Worm (Caenorhabditis elegans): Measurements from ENCODE around the gene ruvb-2.

ruvb-2 gene

DNA sequence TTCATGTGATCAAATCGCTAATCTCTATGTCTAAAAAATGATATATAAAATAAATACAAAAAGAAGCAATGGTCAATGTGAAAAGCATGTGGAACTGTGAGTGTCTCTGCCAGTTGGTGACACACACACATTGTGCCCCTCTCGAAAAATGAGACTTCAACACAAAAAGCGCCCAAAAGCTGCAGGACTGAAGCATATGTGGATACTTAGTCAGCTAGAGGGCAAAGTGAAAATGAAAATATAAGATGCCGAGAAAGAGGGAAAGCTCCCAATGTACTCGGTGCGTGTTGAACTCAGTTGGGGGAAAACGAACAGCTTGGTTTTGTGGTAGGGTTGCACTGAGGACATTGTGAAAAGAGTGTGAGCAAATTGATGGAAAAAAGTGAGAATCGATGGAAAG is 38.0 kb downstream of the ruvb-2 start (continued):
- peak; percentile 67 for TF ChIP-seq zag-1 (tag; optimal IDR thresholded peaks at IDR 0.05)
- TF ChIP-seq nhr-21 (tag; optimal IDR thresholded peaks at IDR 0.05) = peak; percentile 24
- peak; percentile 42 for TF ChIP-seq nhr-6 (tag; optimal IDR thresholded peaks at IDR 0.05)
- TF ChIP-seq unc-62 (GFP tag; optimal IDR thresholded peaks at IDR 0.05) = no peak
- peak; percentile 60 for TF ChIP-seq C34F6.9 (tag; optimal IDR thresholded peaks at IDR 0.05)
- peak in 1 of 2 experiments; percentile 75 for TF ChIP-seq lsy-2 (tag; optimal IDR thresholded peaks at IDR 0.05)
- peak; percentile 3 for TF ChIP-seq snpc-4 (tag; optimal IDR thresholded peaks at IDR 0.05)
- peak; percentile 89 for TF ChIP-seq F13H6.1 (tag; optimal IDR thresholded peaks at IDR 0.05)
- TF ChIP-seq egl-27 (tag; optimal IDR thresholded peaks at IDR 0.05) = peak; percentile 71
- TF ChIP-seq skn-1 (tag; optimal IDR thresholded peaks at IDR 0.05) = no peak
- TF ChIP-seq sem-4 (tag; optimal IDR thresholded peaks at IDR 0.05) = peak; percentile 53
- TF ChIP-seq ceh-16 (tag; optimal IDR thresholded peaks at IDR 0.05) = no peak

DNA sequence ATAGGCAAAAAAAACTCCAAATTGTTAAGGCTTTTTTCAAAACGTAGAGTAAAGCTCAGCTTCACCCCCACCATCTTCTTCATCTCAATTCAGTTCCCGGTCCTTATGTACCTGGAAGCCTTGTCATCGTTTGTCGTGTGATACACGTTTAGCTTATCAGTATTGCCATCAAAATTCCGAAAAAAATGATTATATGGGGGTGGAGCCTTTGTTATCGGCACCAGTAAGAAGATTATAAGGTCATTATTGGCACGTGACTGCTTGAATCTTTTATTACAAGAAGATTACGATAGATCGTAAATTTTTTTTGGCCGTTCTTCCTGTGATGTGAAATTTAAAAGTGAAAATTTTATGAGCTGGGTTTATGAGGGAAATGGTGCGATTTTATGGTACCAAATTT is 38.8 kb downstream of the ruvb-2 start:
- peak; percentile 87 for TF ChIP-seq fos-1 (tag; optimal IDR thresholded peaks at IDR 0.05)
- TF ChIP-seq snpc-4 (tag; optimal IDR thresholded peaks at IDR 0.05) = no peak
- TF ChIP-seq crh-2 (tag; optimal IDR thresholded peaks at IDR 0.05) = peak; percentile 33
- TF ChIP-seq F13H6.1 (tag; optimal IDR thresholded peaks at IDR 0.05) = peak; percentile 0
- TF ChIP-seq nhr-10 (tag; optimal IDR thresholded peaks at IDR 0.05) = no peak
- TF ChIP-seq gmeb-1 (tag; optimal IDR thresholded peaks at IDR 0.05) = peak; percentile 42
- peak; percentile 19 for TF ChIP-seq sma-3 (GFP tag; optimal IDR thresholded peaks at IDR 0.05)
- peak; percentile 86 for TF ChIP-seq sma-9 (GFP tag; optimal IDR thresholded peaks at IDR 0.05)
- TF ChIP-seq sma-9 (tag; optimal IDR thresholded peaks at IDR 0.05) = no peak

DNA sequence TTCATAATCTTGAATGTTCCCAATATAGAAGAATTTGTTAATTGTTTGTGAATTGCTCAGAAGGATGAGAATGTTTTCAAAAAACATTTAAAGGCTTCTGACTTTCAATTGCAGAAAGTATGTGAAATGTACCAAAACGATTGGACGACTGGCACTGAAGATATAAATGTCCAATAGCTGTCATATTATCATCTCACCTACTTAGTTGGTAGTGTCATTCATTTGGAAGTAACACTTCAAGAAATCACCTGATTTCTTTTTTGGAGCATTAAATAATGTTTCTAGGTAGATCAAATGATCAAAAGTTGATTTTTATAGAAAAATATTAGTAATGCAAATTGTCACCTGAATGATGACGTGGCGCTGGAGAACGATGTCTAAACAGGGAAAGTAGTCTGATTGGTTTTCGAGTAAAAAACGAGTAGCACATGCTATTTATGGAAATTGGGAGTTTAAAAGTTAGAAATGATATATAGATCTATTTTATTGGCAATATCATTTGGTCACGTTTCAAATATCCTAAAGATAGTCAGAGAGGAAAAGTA is 39.5 kb downstream of the ruvb-2 start:
- TF ChIP-seq R02D3.7 (tag; optimal IDR thresholded peaks at IDR 0.05) (no peak), ceh-82 (tag; optimal IDR thresholded peaks at IDR 0.05) (no peak), sma-9 (GFP tag; optimal IDR thresholded peaks at IDR 0.05) (no peak), sma-9 (tag; optimal IDR thresholded peaks at IDR 0.05) (no peak), skn-1 (tag; optimal IDR thresholded peaks at IDR 0.05) (no peak), egl-27 (tag; optimal IDR thresholded peaks at IDR 0.05) (no peak)

DNA sequence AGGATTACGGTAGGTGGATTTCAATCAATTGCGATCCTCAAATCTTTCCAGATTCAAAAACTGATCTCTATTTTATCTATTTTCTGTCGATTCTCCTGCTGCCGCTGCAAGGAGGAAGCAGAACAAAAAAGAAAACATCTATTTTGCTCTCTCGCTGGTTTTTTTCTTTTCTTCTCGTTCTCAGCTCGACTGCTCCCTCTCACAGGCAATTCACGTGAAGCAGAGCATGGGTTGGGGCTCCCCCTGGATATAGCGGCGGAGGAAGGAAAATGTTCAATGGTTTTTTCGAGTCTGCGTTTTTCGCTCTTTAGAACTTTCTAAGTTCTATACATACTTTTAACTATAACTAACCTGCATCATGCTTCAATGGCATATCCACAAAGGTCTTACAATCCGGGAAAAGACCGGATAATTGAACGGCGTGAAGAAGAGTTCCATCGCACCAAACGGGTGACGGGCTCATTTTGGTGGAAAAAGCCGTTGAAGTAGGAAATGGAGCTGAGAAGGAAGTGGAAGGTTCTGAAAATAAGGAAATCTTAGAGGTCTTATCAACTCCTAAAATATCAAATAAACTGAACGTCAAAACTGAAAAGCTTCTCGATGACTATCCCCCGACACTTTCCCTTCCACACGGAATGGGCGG is 40.2 kb downstream of the ruvb-2 start:
- TF ChIP-seq sma-9 (GFP tag; optimal IDR thresholded peaks at IDR 0.05) (peak; percentile 99), sma-9 (tag; optimal IDR thresholded peaks at IDR 0.05) (no peak), aly-2 (tag; optimal IDR thresholded peaks at IDR 0.05) (no peak), crh-2 (tag; optimal IDR thresholded peaks at IDR 0.05) (peak; percentile 61), F13H6.1 (tag; optimal IDR thresholded peaks at IDR 0.05) (peak; percentile 78), zag-1 (tag; optimal IDR thresholded peaks at IDR 0.05) (peak; percentile 35), nhr-6 (tag; optimal IDR thresholded peaks at IDR 0.05) (peak; percentile 13), ztf-4 (tag; optimal IDR thresholded peaks at IDR 0.05) (no peak), lin-11 (tag; optimal IDR thresholded peaks at IDR 0.05) (no peak), nhr-12 (tag; optimal IDR thresholded peaks at IDR 0.05) (no peak), mdl-1 (tag; optimal IDR thresholded peaks at IDR 0.05) (peak in 1 of 2 experiments; percentile 20), lsy-2 (tag; optimal IDR thresholded peaks at IDR 0.05) (peak in 1 of 2 experiments; percentile 79), C34F6.9 (tag; optimal IDR thresholded peaks at IDR 0.05) (peak; percentile 75), fos-1 (tag; optimal IDR thresholded peaks at IDR 0.05) (peak; percentile 18), snpc-4 (tag; optimal IDR thresholded peaks at IDR 0.05) (peak; percentile 48), egl-27 (tag; optimal IDR thresholded peaks at IDR 0.05) (peak; percentile 87), nhr-21 (tag; optimal IDR thresholded peaks at IDR 0.05) (peak; percentile 49), sem-4 (tag; optimal IDR thresholded peaks at IDR 0.05) (no peak), nhr-129 (tag; optimal IDR thresholded peaks at IDR 0.05) (peak; percentile 80), blmp-1 (tag; optimal IDR thresholded peaks at IDR 0.05; ENCODE audit: insufficient read depth) (no peak), lin-13 (GFP tag; optimal IDR thresholded peaks at IDR 0.05) (peak; percentile 17), unc-55 (GFP tag; optimal IDR thresholded peaks at IDR 0.05) (peak; percentile 83)

DNA sequence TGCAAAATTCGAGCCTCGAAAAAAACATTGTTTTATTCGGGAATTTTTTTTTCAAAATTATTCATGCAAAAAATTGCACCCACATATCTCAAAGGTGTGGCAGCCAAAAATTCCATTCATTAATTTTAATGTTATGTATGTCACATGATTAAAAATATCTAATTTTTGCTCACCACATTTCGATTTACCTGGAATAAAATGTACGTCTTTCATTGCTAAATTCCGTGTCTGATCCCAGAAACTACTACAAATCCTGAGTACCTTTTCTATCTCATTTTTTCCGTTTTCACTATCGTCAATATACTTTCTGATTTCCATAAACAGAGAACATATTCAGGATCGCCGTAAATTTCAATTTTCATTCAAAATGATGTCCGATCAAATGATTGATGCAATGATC is 46.2 kb downstream of the ruvb-2 start, which contains the start of gene srx-19:
TSS of gene srx-19 (plus strand) at position 301 of the 400 bp plus-strand sequence.
- TF ChIP-seq mab-5 (tag; optimal IDR thresholded peaks at IDR 0.05) = no peak
- TF ChIP-seq nhr-77 (tag; optimal IDR thresholded peaks at IDR 0.05) = no peak
- no peak for TF ChIP-seq blmp-1 (tag; optimal IDR thresholded peaks at IDR 0.05; ENCODE audit: insufficient read depth)
- TF ChIP-seq nhr-21 (tag; optimal IDR thresholded peaks at IDR 0.05) = no peak
- TF ChIP-seq lin-13 (GFP tag; optimal IDR thresholded peaks at IDR 0.05) = no peak
- TF ChIP-seq nhr-23 (tag; optimal IDR thresholded peaks at IDR 0.05) = no peak
- no peak for TF ChIP-seq lsy-2 (tag; optimal IDR thresholded peaks at IDR 0.05)
- TF ChIP-seq unc-62 (GFP tag; optimal IDR thresholded peaks at IDR 0.05) = no peak
